Fruit fly (Drosophila melanogaster) S2 (cell line): Measurements from ENCODE around the gene CG1309.

Source experiments
- CG8478 ChIP-seq: fragments of >200 bp; optimal IDR thresholded peaks from 2 replicates; lab custom pipeline; 2018
- CTCF ChIP-seq, 2 experiments: fragments of >200 bp; optimal IDR thresholded peaks; 2 replicates each; lab custom pipeline; 2018

dm6 chr3L:4227164-4227563, 32.1 kb upstream of the CG1309 start, which contains the start of gene CG46460:
- TF ChIP-seq CG8478 (lab: Kevin White, UChicago) = no peak
- TF ChIP-seq CTCF (optimal IDR thresholded peaks at IDR 0.05; lab: Kevin White, UChicago) = no peak
